Fruit fly (Drosophila melanogaster) Kc167 (cell line): ENCODE measurements around the gene meep.

ENCODE experiments used
- Sin3A ChIP-seq: fragments of >200 bp; optimal IDR thresholded peaks from 2 replicates; lab custom pipeline; 2018; ENCODE audit warnings: missing external identifiers
- insv ChIP-seq: fragments of >200 bp; optimal IDR thresholded peaks from 3 replicates; lab custom pipeline; 2018; ENCODE audit warnings: missing external identifiers
- psq ChIP-seq: fragments of >200 bp; optimal IDR thresholded peaks from 2 replicates; lab custom pipeline; 2017; ENCODE audit warnings: missing external identifiers
- ttk ChIP-seq: sonication (Bioruptor generic); optimal IDR thresholded peaks from 2 replicates; lab custom pipeline; 2017; ENCODE audit warnings: missing external identifiers

- TF ChIP-seq insv (no peak), Sin3A (no peak), psq (no peak), ttk (no peak)
These were observed 26.3 kb downstream of the meep start for dm6 chr3L:1176515-1176914.
